Fruit fly (Drosophila melanogaster) S2 (cell line): ENCODE measurements around the gene Rac1.

Experiments used
- CG8478 ChIP-seq: fragments of >200 bp; optimal IDR thresholded peaks from 2 replicates; lab custom pipeline; 2018
- CTCF ChIP-seq, 2 experiments: fragments of >200 bp; optimal IDR thresholded peaks; 2 replicates each; lab custom pipeline; 2018

- TF ChIP-seq CG8478 (lab: Kevin White, UChicago) (no peak), CTCF (optimal IDR thresholded peaks at IDR 0.05; lab: Kevin White, UChicago) (no peak)
Observed at dm6 chr3L:1349397-1349796, 46.9 kb upstream of the Rac1 start.
